Worm (Caenorhabditis elegans): Measurements from ENCODE around the gene dnj-10.
A peak's percentile ranks its signal among the peaks of the same experiment; 100 is the strongest.

dnj-10 gene

ce11 chrIII:8618412-8618960 lies 12.5 kb upstream of the dnj-10 start, which contains the start of gene C13G5.2 (continued):
- TF ChIP-seq mes-4 (tag; optimal IDR thresholded peaks at IDR 0.05): no peak
- TF ChIP-seq C17E4.6 (GFP tag; IDR thresholded peaks at IDR 0.05): no peak
- no peak for TF ChIP-seq bed-1 (GFP tag; IDR thresholded peaks at IDR 0.05)
- peak; percentile 74 for TF ChIP-seq snpc-3.4 (tag; optimal IDR thresholded peaks at IDR 0.05)
- TF ChIP-seq ceh-40 (GFP tag; IDR thresholded peaks at IDR 0.05): no peak
- no peak for TF ChIP-seq ztf-3 (GFP tag; optimal IDR thresholded peaks at IDR 0.05)
- 0 out of 2 replicates have a peak, but pooled peaks have one; percentile 46 for TF ChIP-seq hsf-1 (GFP tag; IDR thresholded peaks at IDR 0.05)
- TF ChIP-seq F33H1.4 (GFP tag; IDR thresholded peaks at IDR 0.05): peak; percentile 92
- no peak for TF ChIP-seq B0261.1 (tag; optimal IDR thresholded peaks at IDR 0.05)
- TF ChIP-seq lin-26 (GFP tag; IDR thresholded peaks at IDR 0.05): no peak
- TF ChIP-seq madf-3 (GFP tag; IDR thresholded peaks at IDR 0.05): no peak
- no peak for TF ChIP-seq rec-8 (tag; optimal IDR thresholded peaks at IDR 0.05)
- no peak for TF ChIP-seq F39B2.1 (GFP tag; IDR thresholded peaks at IDR 0.05)
- TF ChIP-seq ceh-58 (GFP tag; IDR thresholded peaks at IDR 0.05): no peak
- TF ChIP-seq egrh-3 (GFP tag; IDR thresholded peaks at IDR 0.05): no peak
- no peak for TF ChIP-seq F55B11.4 (tag; optimal IDR thresholded peaks at IDR 0.05; ENCODE audit: borderline replicate concordance, insufficient read depth)
- TF ChIP-seq efl-1 (GFP tag; optimal IDR thresholded peaks at IDR 0.05): peak; percentile 46
- no peak for TF ChIP-seq hlh-26 (GFP tag; conservative IDR thresholded peaks at IDR 0.05)
- no peak for TF ChIP-seq B0336.3 (GFP tag; IDR thresholded peaks at IDR 0.05)
- peak; percentile 48 for TF ChIP-seq snpc-1.3 (tag; optimal IDR thresholded peaks at IDR 0.05; ENCODE audit: insufficient read depth)
- no peak for TF ChIP-seq madf-10 (tag; optimal IDR thresholded peaks at IDR 0.05)
- TF ChIP-seq rpc-1 (optimal IDR thresholded peaks at IDR 0.05): no peak
- no peak for TF ChIP-seq rpc-1 (tag; optimal IDR thresholded peaks at IDR 0.05)
- TF ChIP-seq ztf-25 (GFP tag; IDR thresholded peaks at IDR 0.05): no peak
- no peak for TF ChIP-seq nfya-2 (GFP tag; IDR thresholded peaks at IDR 0.05)
- TF ChIP-seq attf-3 (GFP tag; conservative IDR thresholded peaks at IDR 0.05): no peak
- TF ChIP-seq sptf-2 (GFP tag; optimal IDR thresholded peaks at IDR 0.05): no peak
- no peak for TF ChIP-seq K12H6.12 (tag; optimal IDR thresholded peaks at IDR 0.05)
- no peak for TF ChIP-seq dox-1 (GFP tag; IDR thresholded peaks at IDR 0.05)
- TF ChIP-seq T07F8.4 (tag; optimal IDR thresholded peaks at IDR 0.05): no peak
- TF ChIP-seq mel-28 (tag; optimal IDR thresholded peaks at IDR 0.05; ENCODE audit: borderline replicate concordance): no peak
- TF ChIP-seq lin-54 (GFP tag; optimal IDR thresholded peaks at IDR 0.05): peak; percentile 9
- no peak for TF ChIP-seq zim-3 (tag; optimal IDR thresholded peaks at IDR 0.05)
- no peak for TF ChIP-seq let-607 (tag; optimal IDR thresholded peaks at IDR 0.05)
- no peak for TF ChIP-seq attf-5 (GFP tag; optimal IDR thresholded peaks at IDR 0.05)
- TF ChIP-seq rcor-1 (GFP tag; IDR thresholded peaks at IDR 0.05): no peak
- TF ChIP-seq nhr-90 (tag; optimal IDR thresholded peaks at IDR 0.05): no peak
- no peak for TF ChIP-seq hmg-20 (GFP tag; IDR thresholded peaks at IDR 0.05)
- no peak for TF ChIP-seq pbrm-1 (GFP tag; IDR thresholded peaks at IDR 0.05)
- TF ChIP-seq F52B5.7 (tag; optimal IDR thresholded peaks at IDR 0.05): no peak
- TF ChIP-seq hmg-1.2 (GFP tag; IDR thresholded peaks at IDR 0.05): no peak
- no peak for TF ChIP-seq Y53G8AR.9 (GFP tag; conservative IDR thresholded peaks at IDR 0.05)
- TF ChIP-seq nhr-80 (tag; optimal IDR thresholded peaks at IDR 0.05): no peak
- TF ChIP-seq lsy-27 (tag; optimal IDR thresholded peaks at IDR 0.05; ENCODE audit: borderline replicate concordance, insufficient read depth): no peak
- TF ChIP-seq ama-1 (optimal IDR thresholded peaks at IDR 0.05): no peak
- no peak for TF ChIP-seq ama-1 (GFP tag; optimal IDR thresholded peaks at IDR 0.05)
- peak; percentile 55; the same call in 1 of the 2 replicates for TF ChIP-seq D2030.7 (GFP tag; IDR thresholded peaks at IDR 0.05)
- TF ChIP-seq C06A6.2 (GFP tag; conservative IDR thresholded peaks at IDR 0.05): no peak
- no peak for TF ChIP-seq F23B12.7 (tag; optimal IDR thresholded peaks at IDR 0.05; ENCODE audit: insufficient read depth)

Measured in whole organism, young adult.